Worm (Caenorhabditis elegans): ENCODE measurements around the gene C23H3.2.
A peak's percentile ranks its signal among the peaks of the same experiment; 100 is the strongest.

The C23H3.2 gene

DNA sequence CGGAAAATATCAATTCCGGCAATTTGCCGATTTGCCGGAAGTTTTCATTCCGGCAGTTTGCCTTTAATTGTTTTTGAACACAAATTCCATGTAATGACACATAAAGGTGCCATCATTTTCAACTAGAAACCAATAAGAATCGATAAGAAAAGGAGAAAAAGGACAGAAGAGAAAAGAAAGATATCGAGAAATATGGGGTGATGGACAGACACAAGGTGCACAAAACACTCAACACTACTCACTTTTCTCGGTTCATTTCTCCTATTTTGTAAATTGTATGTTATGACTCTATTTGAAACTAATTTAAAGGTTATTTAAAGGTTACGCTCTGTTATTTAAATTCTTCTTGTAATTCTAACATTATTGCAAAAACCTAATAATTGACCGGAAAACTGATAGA lies 10.3 kb upstream of the C23H3.2 start:
- TF ChIP-seq dmd-6 (GFP tag; IDR thresholded peaks at IDR 0.05): peak; percentile 25; the same call in 1 of the 2 replicates
- TF ChIP-seq nhr-77 (tag; optimal IDR thresholded peaks at IDR 0.05): peak; percentile 53
- TF ChIP-seq T20F7.1 (GFP tag; optimal IDR thresholded peaks at IDR 0.05): peak; percentile 6
- TF ChIP-seq mes-2 (tag; optimal IDR thresholded peaks at IDR 0.05; ENCODE audit: poor library complexity, severe bottlenecking): peak; percentile 1
- peak; percentile 76 for TF ChIP-seq nhr-28 (tag; optimal IDR thresholded peaks at IDR 0.05)
- TF ChIP-seq F10B5.3 (tag; optimal IDR thresholded peaks at IDR 0.05): no peak
- TF ChIP-seq hlh-11 (tag; optimal IDR thresholded peaks at IDR 0.05): peak; percentile 53
- peak; percentile 42 for TF ChIP-seq pqm-1 (tag; optimal IDR thresholded peaks at IDR 0.05)
- no peak for TF ChIP-seq unc-62 (GFP tag; optimal IDR thresholded peaks at IDR 0.05 in 1 of 2)
- no peak for TF ChIP-seq unc-62 (tag; optimal IDR thresholded peaks at IDR 0.05)
- TF ChIP-seq dve-1 (tag; optimal IDR thresholded peaks at IDR 0.05; ENCODE audit: insufficient read depth): peak; percentile 45
- TF ChIP-seq madf-5 (GFP tag; IDR thresholded peaks at IDR 0.05): 0 out of 4 replicates have a peak, but pooled peaks of 1 of the 2 experiments have one; percentile 46
- no peak for TF ChIP-seq hlh-30 (tag; optimal IDR thresholded peaks at IDR 0.05; ENCODE audit: insufficient read depth)

DNA sequence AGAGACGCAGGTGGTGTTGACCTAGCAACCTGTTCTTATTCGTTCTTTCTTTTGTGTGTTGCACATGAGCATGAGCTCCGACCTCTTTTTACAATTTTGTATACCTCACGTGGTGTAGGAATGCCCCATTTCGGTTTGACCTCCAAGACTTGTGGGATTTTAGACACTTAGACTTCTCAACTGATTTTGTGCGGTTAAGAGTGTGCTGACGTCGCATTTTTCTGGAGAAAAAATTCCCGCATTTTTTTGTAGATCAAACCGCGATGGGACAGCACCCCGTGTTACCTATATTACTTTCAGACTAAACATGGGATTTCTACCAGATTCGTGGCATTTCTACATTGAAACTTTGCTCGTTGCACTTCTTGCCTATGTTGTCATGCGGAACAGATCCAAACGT lies 9.8 kb upstream of the C23H3.2 start, which contains the start of gene sptl-1:
sptl-1 (plus strand) TSS at position 301 of the 400 bp plus-strand sequence.
- TF ChIP-seq daf-19 (GFP tag; conservative IDR thresholded peaks at IDR 0.05) (no peak), zip-2 (tag; optimal IDR thresholded peaks at IDR 0.05) (no peak), hlh-11 (tag; optimal IDR thresholded peaks at IDR 0.05) (no peak), tag-97 (GFP tag; IDR thresholded peaks at IDR 0.05) (no peak), mes-2 (tag; optimal IDR thresholded peaks at IDR 0.05; ENCODE audit: poor library complexity, severe bottlenecking) (peak; percentile 7), F10B5.3 (tag; optimal IDR thresholded peaks at IDR 0.05) (no peak)

DNA sequence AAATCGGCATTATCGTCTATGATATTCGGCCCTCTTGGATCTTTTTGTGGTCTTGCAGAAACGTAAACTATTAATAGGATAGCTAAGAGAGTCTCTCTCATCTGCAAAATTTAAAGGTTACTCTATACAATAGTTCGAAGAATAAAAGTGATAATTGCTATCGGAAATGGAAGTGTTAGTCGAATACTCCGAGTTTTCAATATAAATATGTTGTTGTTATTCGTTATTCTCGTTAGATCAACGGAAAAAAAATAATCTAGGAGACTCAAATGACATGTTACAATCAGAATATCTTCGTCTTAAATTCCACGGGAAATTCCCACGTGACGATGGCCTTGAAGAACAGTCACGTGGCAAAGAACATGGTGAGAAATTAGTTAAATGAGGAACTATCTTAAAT lies 5.9 kb upstream of the C23H3.2 start, which contains the start of gene tre-5:
tre-5 (minus strand) TSS at position 101 of the 400 bp plus-strand sequence.
- TF ChIP-seq ceh-62 (tag; optimal IDR thresholded peaks at IDR 0.05) (no peak), hlh-30 (tag; optimal IDR thresholded peaks at IDR 0.05; ENCODE audit: insufficient read depth) (peak; percentile 33)

DNA sequence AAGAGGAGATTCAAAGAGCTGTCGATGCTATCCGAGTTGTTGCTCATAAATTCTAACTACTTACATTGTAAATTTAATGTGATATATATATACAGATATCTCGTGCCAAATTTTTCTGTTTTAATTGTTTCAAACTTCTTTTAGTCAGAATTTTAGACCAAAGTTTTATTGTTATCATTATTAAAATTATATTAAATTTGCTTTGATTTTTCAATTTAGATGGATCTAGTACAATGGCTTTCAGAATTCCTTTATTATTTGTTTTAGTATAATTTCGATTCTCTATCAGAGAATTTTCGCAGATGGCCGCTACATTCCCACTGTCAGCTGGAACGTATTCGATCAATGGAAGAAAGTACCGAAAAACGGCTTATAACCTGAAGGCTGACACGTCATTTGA lies 3.7 kb upstream of the C23H3.2 start, which contains the start of gene ascc-1:
ascc-1 (plus strand) TSS at position 301 of the 400 bp plus-strand sequence.
- TF ChIP-seq unc-39 (tag; optimal IDR thresholded peaks at IDR 0.05) (no peak), nhr-237 (tag; optimal IDR thresholded peaks at IDR 0.05) (no peak), egl-43 (GFP tag; IDR thresholded peaks at IDR 0.05) (no peak), ceh-32 (tag; optimal IDR thresholded peaks at IDR 0.05; ENCODE audit: poor library complexity) (no peak), tag-97 (GFP tag; IDR thresholded peaks at IDR 0.05) (no peak), nhr-42 (GFP tag; IDR thresholded peaks at IDR 0.05) (no peak), fos-1 (tag; optimal IDR thresholded peaks at IDR 0.05) (no peak), daf-12 (tag; optimal IDR thresholded peaks at IDR 0.05) (no peak), nhr-102 (tag; optimal IDR thresholded peaks at IDR 0.05) (no peak), ceh-28 (tag; optimal IDR thresholded peaks at IDR 0.05) (no peak), vab-7 (GFP tag; IDR thresholded peaks at IDR 0.05) (no peak), dmd-8 (GFP tag; IDR thresholded peaks at IDR 0.05) (no peak), lsy-2 (tag; optimal IDR thresholded peaks at IDR 0.05) (no peak), mdt-29 (GFP tag; IDR thresholded peaks at IDR 0.05) (no peak), unc-130 (GFP tag; optimal IDR thresholded peaks at IDR 0.05) (no peak), zag-1 (tag; optimal IDR thresholded peaks at IDR 0.05) (no peak)

DNA sequence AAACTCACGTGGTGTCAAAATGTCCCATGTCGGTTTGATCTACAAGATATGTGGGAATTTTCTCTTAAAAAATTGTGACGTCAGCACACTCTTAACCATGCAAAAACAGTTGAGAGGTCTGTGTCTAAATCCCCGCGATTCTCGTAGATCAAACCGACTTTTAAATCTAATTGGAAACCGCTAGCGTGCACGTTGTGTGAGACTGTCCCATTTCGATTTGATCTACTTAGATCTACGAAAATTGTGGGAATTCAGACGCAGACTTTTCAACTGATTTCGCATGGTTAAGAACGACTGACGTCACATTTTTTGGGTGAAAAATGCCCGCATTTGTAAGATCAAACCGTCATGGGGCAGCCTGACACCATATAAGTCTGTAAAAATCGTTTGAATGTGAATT lies 3.2 kb upstream of the C23H3.2 start:
- TF ChIP-seq egl-43 (GFP tag; IDR thresholded peaks at IDR 0.05): no peak
- TF ChIP-seq dmd-8 (GFP tag; IDR thresholded peaks at IDR 0.05): 0 out of 2 replicates have a peak, but pooled peaks have one; percentile 9
- no peak for TF ChIP-seq T20F7.1 (GFP tag; optimal IDR thresholded peaks at IDR 0.05)
- no peak for TF ChIP-seq daf-12 (tag; optimal IDR thresholded peaks at IDR 0.05)
- TF ChIP-seq snpc-4 (tag; optimal IDR thresholded peaks at IDR 0.05): no peak
- peak in 1 of 2 experiments; percentile 78 for TF ChIP-seq unc-62 (GFP tag; optimal IDR thresholded peaks at IDR 0.05 in 1 of 2)
- no peak for TF ChIP-seq unc-62 (tag; optimal IDR thresholded peaks at IDR 0.05)
- TF ChIP-seq F10B5.3 (tag; optimal IDR thresholded peaks at IDR 0.05): no peak
- no peak for TF ChIP-seq nhr-25 (tag; optimal IDR thresholded peaks at IDR 0.05; ENCODE audit: borderline replicate concordance, insufficient read depth)
- TF ChIP-seq hif-1 (tag; optimal IDR thresholded peaks at IDR 0.05): no peak
- TF ChIP-seq dmd-6 (GFP tag; IDR thresholded peaks at IDR 0.05): 0 out of 2 replicates have a peak, but pooled peaks have one; percentile 3
- TF ChIP-seq zag-1 (tag; optimal IDR thresholded peaks at IDR 0.05): no peak
- TF ChIP-seq zip-2 (tag; optimal IDR thresholded peaks at IDR 0.05): no peak
